Fruit fly (Drosophila melanogaster) whole organism, larva: ENCODE data around the gene Or85a.
A peak's percentile ranks its signal among the peaks of the same experiment; 100 is the strongest.

Experiments
- noc ChIP-seq: fragments of 200-800 bp; sonication (Bioruptor generic); optimal IDR thresholded peaks from 3 replicates; lab custom pipeline; 2019; ENCODE audit warnings: missing biosample characterization, mild to moderate bottlenecking, missing genetic modification characterization, moderate library complexity

Gene Or85a

dm6 chr3R:8333768-8334470, 12.4 kb downstream of the Or85a start, which contains the start of gene Poxm:
Gene Poxm (minus strand): TSS chr3R:8333792.
- no peak for TF ChIP-seq noc (tag; lab: Kevin White, UChicago)

dm6 chr3R:8334471-8334783, 12.9 kb downstream of the Or85a start:
- no peak for TF ChIP-seq noc (tag; lab: Kevin White, UChicago)

- no peak for TF ChIP-seq noc (tag; lab: Kevin White, UChicago)
Observed at dm6 chr3R:8334982-8335381, 13.4 kb downstream of the Or85a start.

- TF ChIP-seq noc (tag; lab: Kevin White, UChicago): no peak
Observed at dm6 chr3R:8336012-8336567, 14.5 kb downstream of the Or85a start.

- TF ChIP-seq noc (tag; lab: Kevin White, UChicago): peak; percentile 17
Observed at dm6 chr3R:8340675-8341275, 19.2 kb downstream of the Or85a start, which contains the start of the genes COX7A and Arl2. Gene COX7A (minus strand): TSS chr3R:8341043. Gene Arl2 (plus strand): TSS chr3R:8341100.

dm6 chr3R:8343251-8343744, 21.8 kb downstream of the Or85a start, which contains the start of the genes PNKP and COX7AL:
Gene PNKP (minus strand): TSS chr3R:8343516.
Gene COX7AL (plus strand): TSS chr3R:8343669.
- TF ChIP-seq noc (tag; lab: Kevin White, UChicago): no peak

- no peak for TF ChIP-seq noc (tag; lab: Kevin White, UChicago)
Observed at dm6 chr3R:8344174-8344573, 22.6 kb downstream of the Or85a start, which contains the start of gene DppIII. Gene DppIII (plus strand): TSS chr3R:8344400.

- TF ChIP-seq noc (tag; lab: Kevin White, UChicago): no peak
Observed at dm6 chr3R:8347279-8347678, 25.7 kb downstream of the Or85a start, which contains the start of gene CG7352. Gene CG7352 (plus strand): TSS chr3R:8347579.

- TF ChIP-seq noc (tag; lab: Kevin White, UChicago): no peak
Observed at dm6 chr3R:8347835-8348234, 26.3 kb downstream of the Or85a start.

- TF ChIP-seq noc (tag; lab: Kevin White, UChicago): no peak
Observed at dm6 chr3R:8349106-8349448, 27.5 kb downstream of the Or85a start.

- TF ChIP-seq noc (tag; lab: Kevin White, UChicago): no peak
Observed at dm6 chr3R:8349449-8350115, 28.0 kb downstream of the Or85a start, which contains the start of gene Atg13. Gene Atg13 (plus strand): TSS chr3R:8349815.

dm6 chr3R:8352961-8353728, 31.6 kb downstream of the Or85a start:
- peak; percentile 48 for TF ChIP-seq noc (tag; lab: Kevin White, UChicago)

dm6 chr3R:8353994-8354393, 32.4 kb downstream of the Or85a start:
- TF ChIP-seq noc (tag; lab: Kevin White, UChicago): no peak

- TF ChIP-seq noc (tag; lab: Kevin White, UChicago): peak; percentile 23
Observed at dm6 chr3R:8354458-8354857, 32.9 kb downstream of the Or85a start.

- TF ChIP-seq noc (tag; lab: Kevin White, UChicago): no peak
Observed at dm6 chr3R:8354969-8355368, 33.4 kb downstream of the Or85a start.
